Fruit fly (Drosophila melanogaster) whole organism, embryonic: ENCODE results near the gene CG14691.
A peak's percentile ranks its signal among the peaks of the same experiment; 100 is the strongest.

ENCODE experiments used
- Atf6 ChIP-seq: fragments of 200-800 bp; sonication (Bioruptor generic); IDR thresholded peaks from 2 replicates; pipeline ENCODE4 v1.3.6; 2022; ENCODE audit warnings: missing biosample characterization, missing genetic modification characterization
- Bteb2 ChIP-seq: fragments of 200-800 bp; sonication (Bioruptor generic); optimal IDR thresholded peaks from 2 replicates; lab custom pipeline; 2016; ENCODE audit warnings: missing biosample characterization, missing genetic modification characterization
- CG10654 ChIP-seq: fragments of 200-800 bp; sonication (Bioruptor generic); optimal IDR thresholded peaks from 2 replicates; lab custom pipeline; 2016; ENCODE audit warnings: missing biosample characterization, missing genetic modification characterization
- CG12219 ChIP-seq: fragments of 200-800 bp; sonication (Bioruptor generic); optimal IDR thresholded peaks from 3 replicates; lab custom pipeline; 2018; ENCODE audit warnings: missing biosample characterization, mild to moderate bottlenecking, missing genetic modification characterization
- CG12769 ChIP-seq: fragments of 200-800 bp; sonication (Bioruptor generic); optimal IDR thresholded peaks from 2 replicates; lab custom pipeline; 2019; ENCODE audit warnings: missing biosample characterization, mild to moderate bottlenecking, missing genetic modification characterization, moderate library complexity
- CG16779 ChIP-seq: fragments of 200-800 bp; sonication (Bioruptor generic); IDR thresholded peaks from 2 replicates; pipeline ENCODE4 v1.3.6; 2022; ENCODE audit warnings: missing biosample characterization, missing genetic modification characterization
- CG17186 ChIP-seq: fragments of 200-800 bp; sonication (Bioruptor generic); optimal IDR thresholded peaks from 3 replicates; lab custom pipeline; 2017; ENCODE audit warnings: missing biosample characterization, missing genetic modification reagents, missing genetic modification characterization
- CG17328 ChIP-seq: fragments of 200-800 bp; sonication (Bioruptor generic); IDR thresholded peaks from 2 replicates; pipeline ENCODE4 v1.3.6; 2022; ENCODE audit warnings: missing biosample characterization, missing genetic modification characterization
- CG17912 ChIP-seq: fragments of 200-800 bp; sonication (Bioruptor generic); optimal IDR thresholded peaks from 2 replicates; lab custom pipeline; 2018; ENCODE audit warnings: missing biosample characterization, mild to moderate bottlenecking, missing genetic modification characterization
- CG2116 ChIP-seq: fragments of 200-800 bp; sonication (Bioruptor generic); optimal IDR thresholded peaks from 3 replicates; lab custom pipeline; 2018; ENCODE audit warnings: missing biosample characterization, mild to moderate bottlenecking, missing genetic modification characterization
- CG2199 ChIP-seq: fragments of 200-800 bp; sonication (Bioruptor generic); IDR thresholded peaks from 3 replicates; pipeline ENCODE4 v1.3.6; 2022; ENCODE audit warnings: missing biosample characterization, missing genetic modification characterization
- CG3407 ChIP-seq: fragments of 200-800 bp; sonication (Bioruptor generic); optimal IDR thresholded peaks from 2 replicates; lab custom pipeline; 2018; ENCODE audit warnings: missing biosample characterization, mild to moderate bottlenecking, missing genetic modification characterization
- CG34422 ChIP-seq: fragments of 200-800 bp; sonication (Bioruptor generic); IDR thresholded peaks from 3 replicates; pipeline ENCODE4 v1.3.6; 2022; ENCODE audit warnings: missing biosample characterization, missing genetic modification characterization
- CG3847 ChIP-seq: fragments of 200-800 bp; sonication (Bioruptor generic); IDR thresholded peaks from 2 replicates; pipeline ENCODE4 v1.3.6; 2022; ENCODE audit warnings: missing biosample characterization, missing genetic modification characterization
- CG7928 ChIP-seq: fragments of 200-800 bp; sonication (Bioruptor generic); optimal IDR thresholded peaks from 2 replicates; lab custom pipeline; 2017; ENCODE audit warnings: missing biosample characterization, mild to moderate bottlenecking, missing genetic modification characterization
- CG9727 ChIP-seq: fragments of 200-800 bp; sonication (Bioruptor generic); optimal IDR thresholded peaks from 3 replicates; lab custom pipeline; 2017; ENCODE audit warnings: missing biosample characterization, mild to moderate bottlenecking, missing genetic modification characterization
- CrebB ChIP-seq: fragments of 200-800 bp; sonication (Bioruptor generic); optimal IDR thresholded peaks from 3 replicates; lab custom pipeline; 2018; ENCODE audit warnings: missing biosample characterization, mild to moderate bottlenecking, missing genetic modification characterization
- GATAe ChIP-seq: fragments of 200-800 bp; sonication (Bioruptor generic); conservative IDR thresholded peaks from 2 replicates; pipeline ENCODE4 v1.3.6; 2022; ENCODE audit warnings: missing biosample characterization, missing genetic modification characterization
- HLH54F ChIP-seq: fragments of 200-800 bp; sonication (Bioruptor generic); optimal IDR thresholded peaks from 3 replicates; lab custom pipeline; 2016; ENCODE audit warnings: missing biosample characterization, missing genetic modification characterization
- HLHmδ ChIP-seq: fragments of 200-800 bp; sonication (Bioruptor generic); optimal IDR thresholded peaks from 2 replicates; lab custom pipeline; 2018; ENCODE audit warnings: missing biosample characterization, mild to moderate bottlenecking, missing genetic modification characterization, moderate library complexity
- HmgD ChIP-seq: fragments of 200-800 bp; sonication (Bioruptor generic); optimal IDR thresholded peaks from 3 replicates; lab custom pipeline; 2016; ENCODE audit warnings: missing biosample characterization, missing genetic modification characterization
- NK7.1 ChIP-seq: fragments of 200-800 bp; sonication (Bioruptor generic); optimal IDR thresholded peaks from 3 replicates; lab custom pipeline; 2016; ENCODE audit warnings: missing biosample characterization, missing genetic modification characterization
- Pdp1 ChIP-seq, 2 experiments: fragments of 200-800 bp; sonication (Bioruptor generic); optimal IDR thresholded peaks; 3 replicates each; lab custom pipeline; 2016; ENCODE audit warnings: missing biosample characterization in 2 of 2, missing genetic modification characterization in 2 of 2, mild to moderate bottlenecking in 1 of 2, moderate library complexity in 1 of 2
- Scr ChIP-seq: fragments of 200-800 bp; sonication (Bioruptor generic); IDR thresholded peaks from 2 replicates; pipeline ENCODE4 v1.3.6; 2022; ENCODE audit warnings: missing biosample characterization, missing genetic modification characterization; ENCODE audit not compliant: partially characterized antibody
- Sox100B ChIP-seq: fragments of 200-800 bp; sonication (Bioruptor generic); optimal IDR thresholded peaks from 3 replicates; lab custom pipeline; 2018; ENCODE audit warnings: missing biosample characterization, mild to moderate bottlenecking, missing genetic modification characterization
- Tbp ChIP-seq: fragments of >200 bp; optimal IDR thresholded peaks from 2 replicates; lab custom pipeline; 2018; ENCODE audit warnings: missing biosample characterization, missing genetic modification characterization
- Trl ChIP-seq, 3 experiments: fragments of >200 bp in 2 of 3; fragments of 200-800 bp in 1 of 3; sonication (Bioruptor generic) in 1 of 3; optimal IDR thresholded peaks; 2 replicates in 1 of 3; 3 replicates in 2 of 3; lab custom pipeline; 2016 to 2017; ENCODE audit warnings: missing biosample characterization in 1 of 3, missing genetic modification characterization in 1 of 3
- ab ChIP-seq: fragments of 200-800 bp; sonication (Bioruptor generic); optimal IDR thresholded peaks from 2 replicates; lab custom pipeline; 2016; ENCODE audit warnings: missing biosample characterization, missing genetic modification characterization
- chif ChIP-seq, 2 experiments: fragments of 200-800 bp; sonication (Bioruptor generic); optimal IDR thresholded peaks; 3 replicates each; lab custom pipeline; 2016; ENCODE audit warnings: missing biosample characterization in 2 of 2, missing genetic modification characterization in 2 of 2
- dmrt11E ChIP-seq: fragments of 200-800 bp; sonication (Bioruptor generic); optimal IDR thresholded peaks from 3 replicates; lab custom pipeline; 2018; ENCODE audit warnings: missing biosample characterization, mild to moderate bottlenecking, missing genetic modification characterization, moderate library complexity
- dysf ChIP-seq: fragments of 200-800 bp; sonication (Bioruptor generic); IDR thresholded peaks from 3 replicates; pipeline ENCODE4 v1.3.6; 2022; ENCODE audit warnings: missing biosample characterization, missing genetic modification characterization
- ems ChIP-seq: fragments of 200-800 bp; sonication (Bioruptor generic); optimal IDR thresholded peaks from 3 replicates; lab custom pipeline; 2016; ENCODE audit warnings: missing biosample characterization, missing genetic modification characterization
- gt ChIP-seq: fragments of 200-800 bp; sonication (Bioruptor generic); IDR thresholded peaks from 2 replicates; pipeline ENCODE4 v1.3.6; 2022; ENCODE audit warnings: missing biosample characterization, missing genetic modification characterization
- hb ChIP-seq: fragments of 200-800 bp; sonication (Bioruptor generic); IDR thresholded peaks from 3 replicates; pipeline ENCODE4 v1.3.6; 2022; ENCODE audit warnings: missing biosample characterization, missing genetic modification characterization; ENCODE audit not compliant: partially characterized antibody
- hbn ChIP-seq: fragments of 200-800 bp; sonication (Bioruptor generic); IDR thresholded peaks from 2 replicates; pipeline ENCODE4 v1.3.6; 2022; ENCODE audit warnings: missing biosample characterization, missing genetic modification characterization; ENCODE audit not compliant: partially characterized antibody
- hth ChIP-seq: fragments of >200 bp; optimal IDR thresholded peaks from 2 replicates; lab custom pipeline; 2017; ENCODE audit warnings: inconsistent platforms
- insv ChIP-seq, 2 experiments: fragments of 200-800 bp; sonication (Bioruptor generic); optimal IDR thresholded peaks; 3 replicates each; lab custom pipeline; 2016 to 2018; ENCODE audit warnings: missing biosample characterization in 2 of 2, missing genetic modification characterization in 2 of 2
- pho ChIP-seq: fragments of 200-800 bp; sonication (Bioruptor generic); optimal IDR thresholded peaks from 2 replicates; lab custom pipeline; 2016; ENCODE audit warnings: missing biosample characterization, missing genetic modification characterization
- prd ChIP-seq, 3 experiments: fragments of >200 bp in 2 of 3; fragments of 200-800 bp in 1 of 3; sonication (Bioruptor generic) in 1 of 3; optimal IDR thresholded peaks in 2 of 3; IDR thresholded peaks in 1 of 3; 2 replicates in 2 of 3; 3 replicates in 1 of 3; pipeline versions ENCODE4 v1.3.6 to Lab custom; 2017 to 2022; ENCODE audit warnings: missing biosample characterization in 1 of 3, missing genetic modification characterization in 1 of 3
- pros ChIP-seq: fragments of 200-800 bp; sonication (Bioruptor generic); optimal IDR thresholded peaks from 3 replicates; lab custom pipeline; 2019; ENCODE audit warnings: missing biosample characterization, mild to moderate bottlenecking, missing genetic modification characterization, moderate library complexity
- pzg ChIP-seq: fragments of 200-800 bp; sonication (Bioruptor generic); optimal IDR thresholded peaks from 3 replicates; lab custom pipeline; 2018; ENCODE audit warnings: missing biosample characterization, mild to moderate bottlenecking, missing genetic modification characterization, moderate library complexity
- rib ChIP-seq: fragments of 200-800 bp; sonication (Bioruptor generic); IDR thresholded peaks from 2 replicates; pipeline ENCODE4 v1.3.6; 2022; ENCODE audit warnings: missing biosample characterization, missing genetic modification characterization
- sd ChIP-seq: fragments of 200-800 bp; sonication (Bioruptor generic); optimal IDR thresholded peaks from 3 replicates; lab custom pipeline; 2018; ENCODE audit warnings: missing biosample characterization, mild to moderate bottlenecking, missing genetic modification characterization, moderate library complexity
- seq ChIP-seq: fragments of 200-800 bp; sonication (Bioruptor generic); IDR thresholded peaks from 2 replicates; pipeline ENCODE4 v1.3.6; 2022; ENCODE audit warnings: missing biosample characterization, missing genetic modification characterization
- tx ChIP-seq: fragments of 200-800 bp; sonication (Bioruptor generic); optimal IDR thresholded peaks from 2 replicates; lab custom pipeline; 2016; ENCODE audit warnings: missing biosample characterization, missing genetic modification characterization
- usp ChIP-seq: fragments of >200 bp; optimal IDR thresholded peaks from 2 replicates; lab custom pipeline; 2017; ENCODE audit warnings: missing biosample characterization, missing genetic modification characterization

The CG14691 gene

dm6 chr3R:10755534-10755933, at the start of gene CG14691:
Gene CG14691 (minus strand): TSS chr3R:10755634.
- no peak for TF ChIP-seq CG3407 (GFP tag; lab: Kevin White, UChicago)
- TF ChIP-seq CG7928 (GFP tag; lab: Kevin White, UChicago) = no peak
- TF ChIP-seq Scr (GFP tag; lab: Robert Waterston, UW) = no peak
- TF ChIP-seq CG17912 (GFP tag; lab: Kevin White, UChicago) = no peak
- no peak for TF ChIP-seq Bteb2
- no peak for TF ChIP-seq HmgD (GFP tag; lab: Kevin White, UChicago)
- no peak for TF ChIP-seq NK7.1 (GFP tag; lab: Kevin White, UChicago)
- TF ChIP-seq usp = no peak
- TF ChIP-seq pros (GFP tag; lab: Kevin White, UChicago) = no peak
- TF ChIP-seq, all 482 proteins: peak for 0

DNA sequence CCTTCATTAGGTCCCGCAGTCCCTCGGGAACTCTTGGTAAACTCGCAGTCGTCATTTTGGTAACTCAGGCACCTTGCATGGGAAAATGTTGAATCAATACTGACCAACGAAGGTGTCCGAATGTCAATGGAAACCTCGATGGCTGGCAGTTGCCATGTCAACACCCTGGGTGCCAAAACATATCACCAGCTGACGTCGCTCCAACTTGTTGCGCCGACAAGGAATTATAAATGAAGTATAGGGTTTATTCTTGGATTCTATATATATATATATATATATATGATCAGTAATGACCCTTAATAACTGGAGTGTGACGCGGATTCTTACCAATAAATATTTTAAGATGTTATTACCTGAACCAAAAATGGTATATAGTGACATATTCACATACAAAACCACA, 48.4 kb upstream of the CG14691 start, which contains the start of gene CG14692:
CG14692 (minus strand) TSS at position 101 of the 400 bp plus-strand sequence.
- TF ChIP-seq CG9727 (no peak), Sox100B (GFP tag; lab: Kevin White, UChicago) (no peak), insv (GFP tag; optimal IDR thresholded peaks at IDR 0.05; lab: Kevin White, UChicago) (no peak), hbn (GFP tag; lab: Robert Waterston, UW) (no peak), rib (GFP tag; lab: Robert Waterston, UW) (no peak), CG10654 (GFP tag; lab: Kevin White, UChicago) (no peak), hb (GFP tag; lab: Robert Waterston, UW) (no peak), prd (optimal IDR thresholded peaks at IDR 0.05; lab: Kevin White, UChicago) (no peak), prd (GFP tag; IDR thresholded peaks at IDR 0.05; lab: Robert Waterston, UW) (no peak), hth (lab: Kevin White, UChicago) (no peak), CG17328 (GFP tag; lab: Robert Waterston, UW) (no peak), CrebB (tag; lab: Kevin White, UChicago) (no peak), gt (GFP tag; lab: Robert Waterston, UW) (no peak), GATAe (GFP tag; lab: Robert Waterston, UW) (no peak), CG17186 (GFP tag; lab: Kevin White, UChicago) (no peak), seq (GFP tag; lab: Robert Waterston, UW) (no peak)

DNA sequence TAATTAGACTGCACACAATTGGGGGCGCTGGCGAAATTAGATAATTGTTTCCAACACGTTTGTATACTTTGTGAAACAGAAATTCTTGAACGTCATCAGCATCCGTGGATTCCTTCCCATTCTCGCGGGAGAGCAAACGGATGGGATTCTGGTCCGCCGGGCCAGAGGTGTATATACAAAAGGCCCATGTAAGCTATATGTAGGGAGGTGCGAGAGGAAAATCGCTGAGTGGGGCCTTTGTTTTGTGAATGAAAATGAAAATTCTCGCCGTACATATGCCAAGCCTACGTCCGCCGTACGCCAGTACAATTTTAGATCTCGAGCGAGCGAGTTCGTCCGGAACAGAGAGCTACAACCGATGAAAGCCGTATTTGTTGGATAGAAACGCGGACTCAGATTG, 37.2 kb upstream of the CG14691 start, which contains the start of gene CG14687:
CG14687 (plus strand) TSS at position 301 of the 400 bp plus-strand sequence.
- no peak for TF ChIP-seq CG16779
- peak; percentile 74 for TF ChIP-seq CG12769 (tag; lab: Kevin White, UChicago)
- peak in 1 of 2 experiments; percentile 75 for TF ChIP-seq Pdp1 (GFP tag; optimal IDR thresholded peaks at IDR 0.05; lab: Kevin White, UChicago)
- peak; percentile 15; the same call in 1 of the 3 replicates for TF ChIP-seq CG2199 (GFP tag; lab: Robert Waterston, UW)

dm6 chr3R:10788186-10788585, 32.8 kb upstream of the CG14691 start, which contains the start of the genes Art1 and Mcm5:
Gene Art1 (minus strand): TSS chr3R:10788226.
Gene Mcm5 (plus strand): TSS chr3R:10788524.
- TF ChIP-seq ab (GFP tag; lab: Kevin White, UChicago) = no peak
- TF ChIP-seq tx (GFP tag; lab: Kevin White, UChicago) = peak; percentile 30
- TF ChIP-seq pzg (GFP tag; lab: Kevin White, UChicago) = peak; percentile 78
- peak; percentile 91 for TF ChIP-seq hb (GFP tag; lab: Robert Waterston, UW)
- TF ChIP-seq CG12219 (GFP tag; lab: Kevin White, UChicago) = no peak
- TF ChIP-seq Tbp (GFP tag; lab: Kevin White, UChicago) = no peak
- TF ChIP-seq HLHmδ (GFP tag; lab: Kevin White, UChicago) = no peak
- TF ChIP-seq CG2116 (GFP tag; lab: Kevin White, UChicago) = peak; percentile 79
- TF ChIP-seq CG34422 (GFP tag; lab: Robert Waterston, UW) = peak; percentile 51; the same call in 1 of the 3 replicates
- TF ChIP-seq ems (GFP tag; lab: Kevin White, UChicago) = peak; percentile 6
- TF ChIP-seq Trl (optimal IDR thresholded peaks at IDR 0.05; lab: Kevin White, UChicago) = no peak
- peak; percentile 11 for TF ChIP-seq Trl (GFP tag; optimal IDR thresholded peaks at IDR 0.05; lab: Kevin White, UChicago)
- TF ChIP-seq HLH54F (GFP tag; lab: Kevin White, UChicago) = peak; percentile 60
- TF ChIP-seq dysf (GFP tag; lab: Robert Waterston, UW) = no peak
- TF ChIP-seq CG3847 (GFP tag; lab: Robert Waterston, UW) = peak; percentile 62
- peak in 1 of 2 experiments; percentile 20 for TF ChIP-seq chif (GFP tag; optimal IDR thresholded peaks at IDR 0.05; lab: Kevin White, UChicago)
- TF ChIP-seq sd (tag; lab: Kevin White, UChicago) = peak; percentile 16
- peak; percentile 44 for TF ChIP-seq dmrt11E (tag; lab: Kevin White, UChicago)
- TF ChIP-seq Atf6 (GFP tag; lab: Robert Waterston, UW) = no peak
- peak; percentile 60 for TF ChIP-seq pho
